Fruit fly (Drosophila melanogaster): ENCODE results near the gene CG1368.
A peak's percentile ranks its signal among the peaks of the same experiment; 100 is the strongest.

The CG1368 gene

dm6 chrX:14218045-14218483 is 43.5 kb downstream of the CG1368 start (continued):
- peak; percentile 45 for TF ChIP-seq en (GFP tag; optimal IDR thresholded peaks at IDR 0.05)
- peak; percentile 91 for TF ChIP-seq CG9727 (GFP tag; optimal IDR thresholded peaks at IDR 0.05)
- no peak for TF ChIP-seq Scr (GFP tag; IDR thresholded peaks at IDR 0.05; ENCODE audit: partially characterized antibody)
- peak; percentile 60 for TF ChIP-seq CG7271 (tag; optimal IDR thresholded peaks at IDR 0.05)
- TF ChIP-seq CG1792 (GFP tag; optimal IDR thresholded peaks at IDR 0.05), result peak; percentile 49
- peak; percentile 67 for TF ChIP-seq maf-S (GFP tag; optimal IDR thresholded peaks at IDR 0.05)
- TF ChIP-seq NFAT (GFP tag; IDR thresholded peaks at IDR 0.05), result peak; percentile 55; the same call in 1 of the 2 replicates
- TF ChIP-seq CG15269 (tag; optimal IDR thresholded peaks at IDR 0.05), result peak; percentile 92
- no peak for TF ChIP-seq CG7963 (GFP tag; IDR thresholded peaks at IDR 0.05; ENCODE audit: partially characterized antibody)
- TF ChIP-seq Opbp (GFP tag; IDR thresholded peaks at IDR 0.05; ENCODE audit: partially characterized antibody), result no peak
- TF ChIP-seq kah (GFP tag; optimal IDR thresholded peaks at IDR 0.05), result peak; percentile 62
- TF ChIP-seq CG30431 (GFP tag; optimal IDR thresholded peaks at IDR 0.05), result peak; percentile 70
- peak; percentile 70 for TF ChIP-seq CG9609 (GFP tag; optimal IDR thresholded peaks at IDR 0.05)
- TF ChIP-seq CG3726 (GFP tag; IDR thresholded peaks at IDR 0.05), result peak; percentile 77; the same call in 2 of the 3 replicates
- TF ChIP-seq CG4404 (GFP tag; IDR thresholded peaks at IDR 0.05), result peak; percentile 76
- TF ChIP-seq cwo (GFP tag; optimal IDR thresholded peaks at IDR 0.05), result peak; percentile 86
- TF ChIP-seq Chrac-16 (GFP tag; optimal IDR thresholded peaks at IDR 0.05), result peak; percentile 78
- TF ChIP-seq CG16779 (GFP tag; IDR thresholded peaks at IDR 0.05), result 0 out of 2 replicates have a peak, but pooled peaks have one; percentile 68
- TF ChIP-seq tap (tag; optimal IDR thresholded peaks at IDR 0.05), result peak; percentile 86
- TF ChIP-seq Dp (GFP tag; optimal IDR thresholded peaks at IDR 0.05), result no peak
- TF ChIP-seq CG12071 (GFP tag; optimal IDR thresholded peaks at IDR 0.05), result peak; percentile 62
- peak; percentile 93 for TF ChIP-seq PHDP (tag; optimal IDR thresholded peaks at IDR 0.05)
- TF ChIP-seq onecut (GFP tag; IDR thresholded peaks at IDR 0.05), result peak; percentile 71
- peak; percentile 10 for TF ChIP-seq eyg (GFP tag; optimal IDR thresholded peaks at IDR 0.05)
- no peak for TF ChIP-seq bbx (GFP tag; IDR thresholded peaks at IDR 0.05; ENCODE audit: partially characterized antibody)
- peak; percentile 90 for TF ChIP-seq HLH3B (GFP tag; IDR thresholded peaks at IDR 0.05)
- no peak for TF ChIP-seq abd-A (tag; optimal IDR thresholded peaks at IDR 0.05)
- peak; percentile 41 for TF ChIP-seq tx (GFP tag; optimal IDR thresholded peaks at IDR 0.05)
- no peak for TF ChIP-seq Dip2 (GFP tag; IDR thresholded peaks at IDR 0.05)
- peak; percentile 61 for TF ChIP-seq Usf (GFP tag; optimal IDR thresholded peaks at IDR 0.05)
- peak; percentile 86 for TF ChIP-seq CG10147 (GFP tag; optimal IDR thresholded peaks at IDR 0.05)
- peak; percentile 82 for TF ChIP-seq Six4 (GFP tag; optimal IDR thresholded peaks at IDR 0.05)
- peak; percentile 32 for TF ChIP-seq CG31365 (tag; optimal IDR thresholded peaks at IDR 0.05)
- TF ChIP-seq sna (GFP tag; IDR thresholded peaks at IDR 0.05; ENCODE audit: partially characterized antibody), result no peak
- peak; percentile 56 for TF ChIP-seq Atf3 (GFP tag; optimal IDR thresholded peaks at IDR 0.05)
- TF ChIP-seq CG2875 (GFP tag; optimal IDR thresholded peaks at IDR 0.05), result peak; percentile 75
- peak; percentile 57 for TF ChIP-seq jing (GFP tag; optimal IDR thresholded peaks at IDR 0.05)
- peak; percentile 44 for TF ChIP-seq tup (GFP tag; optimal IDR thresholded peaks at IDR 0.05)
- peak; percentile 37 for TF ChIP-seq jumu (GFP tag; optimal IDR thresholded peaks at IDR 0.05)
- no peak for TF ChIP-seq mld (GFP tag; IDR thresholded peaks at IDR 0.05; ENCODE audit: partially characterized antibody)
- TF ChIP-seq dm (GFP tag; optimal IDR thresholded peaks at IDR 0.05), result no peak
- TF ChIP-seq Hr78 (GFP tag; optimal IDR thresholded peaks at IDR 0.05), result peak in 1 of 2 experiments; percentile 53
- peak; percentile 52; the same call in 1 of the 2 replicates for TF ChIP-seq cas (GFP tag; IDR thresholded peaks at IDR 0.05)
- TF ChIP-seq slp2 (GFP tag; optimal IDR thresholded peaks at IDR 0.05), result peak; percentile 65
- no peak for TF ChIP-seq CG14965 (GFP tag; optimal IDR thresholded peaks at IDR 0.05; ENCODE audit: borderline replicate concordance)
- peak; percentile 23; the same call in 1 of the 2 replicates for TF ChIP-seq dati (GFP tag; IDR thresholded peaks at IDR 0.05)
- TF ChIP-seq HHEX (GFP tag; optimal IDR thresholded peaks at IDR 0.05), result peak; percentile 81
- no peak for TF ChIP-seq z (GFP tag; IDR thresholded peaks at IDR 0.05)
- TF ChIP-seq NC2α (GFP tag; optimal IDR thresholded peaks at IDR 0.05), result no peak
- TF ChIP-seq CG6765 (GFP tag; optimal IDR thresholded peaks at IDR 0.05), result peak; percentile 72

Data from whole organism, embryonic.